Fruit fly (Drosophila melanogaster): ENCODE data around the gene CG33003.

- TF ChIP-seq EcR (GFP tag; optimal IDR thresholded peaks at IDR 0.05) (no peak), CG8478 (optimal IDR thresholded peaks at IDR 0.05) (no peak), pan (optimal IDR thresholded peaks at IDR 0.05) (no peak), usp (GFP tag; optimal IDR thresholded peaks at IDR 0.05) (no peak), psq (optimal IDR thresholded peaks at IDR 0.05) (no peak)
Measured at dm6 chr2L:4386926-4387550, 13.7 kb upstream of the CG33003 start, which contains the start of gene Psf2.

Data from whole organism.